Fruit fly (Drosophila melanogaster) whole organism, embryonic: ENCODE results near the gene Nmdar1.

Experiments
- Atf3 ChIP-seq: fragments of 200-800 bp; sonication (Bioruptor generic); optimal IDR thresholded peaks from 3 replicates; lab custom pipeline; 2016; ENCODE audit warnings: missing biosample characterization, missing genetic modification characterization
- Awh ChIP-seq: fragments of 200-800 bp; sonication (Bioruptor generic); IDR thresholded peaks from 2 replicates; pipeline ENCODE4, ENCODE4 v1.3.6; 2022; ENCODE audit warnings: missing biosample characterization, missing genetic modification characterization
- Bgb ChIP-seq: fragments of 200-800 bp; sonication (Bioruptor generic); IDR thresholded peaks from 2 replicates; pipeline ENCODE4 v1.3.6; 2022; ENCODE audit warnings: missing biosample characterization, missing genetic modification characterization; ENCODE audit not compliant: partially characterized antibody
- CG10274 ChIP-seq: fragments of 200-800 bp; sonication (Bioruptor generic); optimal IDR thresholded peaks from 3 replicates; lab custom pipeline; 2017; ENCODE audit warnings: missing biosample characterization, mild to moderate bottlenecking, missing genetic modification characterization
- CG12299 ChIP-seq: fragments of 200-800 bp; sonication (Bioruptor generic); optimal IDR thresholded peaks from 2 replicates; lab custom pipeline; 2018; ENCODE audit warnings: missing biosample characterization, mild to moderate bottlenecking, missing genetic modification characterization
- CG13123 ChIP-seq: fragments of 200-800 bp; sonication (Bioruptor generic); optimal IDR thresholded peaks from 2 replicates; lab custom pipeline; 2016; ENCODE audit warnings: missing biosample characterization, missing genetic modification characterization
- CG14965 ChIP-seq: fragments of 200-800 bp; sonication (Bioruptor generic); optimal IDR thresholded peaks from 2 replicates; lab custom pipeline; 2016; ENCODE audit warnings: missing biosample characterization, missing genetic modification characterization, borderline replicate concordance
- CG15073 ChIP-seq: fragments of 200-800 bp; sonication (Bioruptor generic); optimal IDR thresholded peaks from 2 replicates; lab custom pipeline; 2016; ENCODE audit warnings: missing biosample characterization, missing genetic modification characterization
- CG17328 ChIP-seq: fragments of 200-800 bp; sonication (Bioruptor generic); IDR thresholded peaks from 2 replicates; pipeline ENCODE4 v1.3.6; 2022; ENCODE audit warnings: missing biosample characterization, missing genetic modification characterization
- CG18599 ChIP-seq: fragments of 200-800 bp; sonication (Bioruptor generic); optimal IDR thresholded peaks from 3 replicates; lab custom pipeline; 2017; ENCODE audit warnings: missing biosample characterization, missing genetic modification characterization, mild to moderate bottlenecking, moderate library complexity, missing genetic modification reagents
- CG3163 ChIP-seq: fragments of 200-800 bp; sonication (Bioruptor generic); optimal IDR thresholded peaks from 3 replicates; lab custom pipeline; 2016; ENCODE audit warnings: missing biosample characterization, missing genetic modification characterization
- CG32767 ChIP-seq: fragments of 200-800 bp; sonication (Bioruptor generic); IDR thresholded peaks from 2 replicates; pipeline ENCODE4 v1.3.6; 2022; ENCODE audit warnings: missing biosample characterization, missing genetic modification characterization
- CG3407 ChIP-seq: fragments of 200-800 bp; sonication (Bioruptor generic); optimal IDR thresholded peaks from 2 replicates; lab custom pipeline; 2018; ENCODE audit warnings: missing biosample characterization, mild to moderate bottlenecking, missing genetic modification characterization
- CG3726 ChIP-seq: fragments of 200-800 bp; sonication (Bioruptor generic); IDR thresholded peaks from 3 replicates; pipeline ENCODE4, ENCODE4 v1.3.6; 2022; ENCODE audit warnings: missing biosample characterization, missing genetic modification characterization
- CG4360 ChIP-seq: fragments of 200-800 bp; sonication (Bioruptor generic); IDR thresholded peaks from 2 replicates; pipeline ENCODE4 v1.3.6; 2022; ENCODE audit warnings: missing biosample characterization, missing genetic modification characterization
- CG5180 ChIP-seq: fragments of 200-800 bp; sonication (Bioruptor generic); optimal IDR thresholded peaks from 3 replicates; lab custom pipeline; 2017; ENCODE audit warnings: missing biosample characterization, missing genetic modification characterization, mild to moderate bottlenecking, moderate library complexity, missing genetic modification reagents
- CG6254 ChIP-seq: fragments of 200-800 bp; sonication (Bioruptor generic); optimal IDR thresholded peaks from 3 replicates; lab custom pipeline; 2017; ENCODE audit warnings: mild to moderate bottlenecking, missing biosample characterization, missing genetic modification reagents, missing genetic modification characterization
- CG6683 ChIP-seq: fragments of 200-800 bp; sonication (Bioruptor generic); optimal IDR thresholded peaks from 2 replicates; lab custom pipeline; 2017; ENCODE audit warnings: missing biosample characterization, mild to moderate bottlenecking, missing genetic modification characterization, missing genetic modification reagents
- CG7963 ChIP-seq: fragments of 200-800 bp; sonication (Bioruptor generic); IDR thresholded peaks from 3 replicates; pipeline ENCODE4 v1.3.6; 2022; ENCODE audit warnings: missing biosample characterization, missing genetic modification characterization; ENCODE audit not compliant: partially characterized antibody
- CG9215 ChIP-seq: fragments of 200-800 bp; sonication (Bioruptor generic); IDR thresholded peaks from 2 replicates; pipeline ENCODE4 v1.3.6; 2022; ENCODE audit warnings: missing biosample characterization, missing genetic modification characterization
- CG9609 ChIP-seq: fragments of 200-800 bp; sonication (Bioruptor generic); optimal IDR thresholded peaks from 3 replicates; lab custom pipeline; 2016; ENCODE audit warnings: missing biosample characterization, missing genetic modification characterization
- CG9817 ChIP-seq: fragments of 200-800 bp; sonication (Bioruptor generic); optimal IDR thresholded peaks from 2 replicates; lab custom pipeline; 2018; ENCODE audit warnings: missing biosample characterization, mild to moderate bottlenecking, missing genetic modification characterization, moderate library complexity
- Dbx ChIP-seq: fragments of 200-800 bp; sonication (Bioruptor generic); IDR thresholded peaks from 3 replicates; pipeline ENCODE4 v1.3.6; 2022; ENCODE audit warnings: missing biosample characterization, missing genetic modification characterization
- Dll ChIP-seq: fragments of 200-800 bp; sonication (Bioruptor generic); IDR thresholded peaks from 4 replicates; pipeline ENCODE4 v1.3.6; 2022; ENCODE audit warnings: missing biosample characterization, missing genetic modification characterization; ENCODE audit not compliant: partially characterized antibody
- Fer3 ChIP-seq: fragments of 200-800 bp; sonication (Bioruptor generic); optimal IDR thresholded peaks from 2 replicates; lab custom pipeline; 2018; ENCODE audit warnings: missing biosample characterization, mild to moderate bottlenecking, missing genetic modification characterization, moderate library complexity
- Lpt ChIP-seq: fragments of >200 bp; optimal IDR thresholded peaks from 2 replicates; lab custom pipeline; 2018; ENCODE audit warnings: missing biosample characterization, missing genetic modification characterization
- Med ChIP-seq: fragments of 200-800 bp; sonication (Bioruptor generic); peaks from one replicate; lab custom pipeline; 2016; ENCODE audit warnings: missing biosample characterization, missing genetic modification characterization, mild to moderate bottlenecking, inconsistent platforms, moderate library complexity
- Neu2 ChIP-seq: fragments of 200-800 bp; sonication (Bioruptor generic); optimal IDR thresholded peaks from 3 replicates; lab custom pipeline; 2016; ENCODE audit warnings: missing biosample characterization, missing genetic modification characterization, borderline replicate concordance
- Ptx1 ChIP-seq: fragments of 200-800 bp; sonication (Bioruptor generic); IDR thresholded peaks from 2 replicates; pipeline ENCODE4 v1.3.6; 2022; ENCODE audit warnings: missing biosample characterization, missing genetic modification characterization
- Sox102F ChIP-seq: fragments of 200-800 bp; sonication (Bioruptor generic); optimal IDR thresholded peaks from 2 replicates; lab custom pipeline; 2018; ENCODE audit warnings: missing biosample characterization, mild to moderate bottlenecking, missing genetic modification characterization, moderate library complexity
- Taf1 ChIP-seq: fragments of 200-800 bp; sonication (Bioruptor generic); IDR thresholded peaks from 2 replicates; pipeline ENCODE4 v1.3.6; 2022; ENCODE audit warnings: missing biosample characterization, missing genetic modification characterization
- btn ChIP-seq: fragments of 200-800 bp; sonication (Bioruptor generic); optimal IDR thresholded peaks from 2 replicates; lab custom pipeline; 2016; ENCODE audit warnings: missing biosample characterization, missing genetic modification characterization
- crp ChIP-seq, 2 experiments: fragments of 200-800 bp; sonication (Bioruptor generic); optimal IDR thresholded peaks; 2 replicates in 1 of 2; 3 replicates in 1 of 2; lab custom pipeline; 2017; ENCODE audit warnings: missing biosample characterization in 2 of 2, missing genetic modification characterization in 2 of 2, mild to moderate bottlenecking in 1 of 2, moderate library complexity in 1 of 2
- dysf ChIP-seq: fragments of 200-800 bp; sonication (Bioruptor generic); IDR thresholded peaks from 3 replicates; pipeline ENCODE4 v1.3.6; 2022; ENCODE audit warnings: missing biosample characterization, missing genetic modification characterization
- eyg ChIP-seq: fragments of 200-800 bp; sonication (Bioruptor generic); optimal IDR thresholded peaks from 3 replicates; lab custom pipeline; 2016; ENCODE audit warnings: missing biosample characterization, missing genetic modification characterization
- hth ChIP-seq: fragments of >200 bp; optimal IDR thresholded peaks from 2 replicates; lab custom pipeline; 2017; ENCODE audit warnings: inconsistent platforms
- jigr1 ChIP-seq: fragments of 200-800 bp; sonication (Bioruptor generic); IDR thresholded peaks from 3 replicates; pipeline ENCODE4 v1.3.6; 2022; ENCODE audit warnings: missing biosample characterization, missing genetic modification characterization
- kay ChIP-seq: fragments of 200-800 bp; sonication (Bioruptor generic); optimal IDR thresholded peaks from 2 replicates; lab custom pipeline; 2016; ENCODE audit warnings: missing biosample characterization, missing genetic modification characterization
- luna ChIP-seq: fragments of 200-800 bp; sonication (Bioruptor generic); optimal IDR thresholded peaks from 2 replicates; lab custom pipeline; 2016; ENCODE audit warnings: missing biosample characterization, missing genetic modification characterization
- mirr ChIP-seq: fragments of 200-800 bp; sonication (Bioruptor generic); optimal IDR thresholded peaks from 3 replicates; lab custom pipeline; 2018; ENCODE audit warnings: missing biosample characterization, mild to moderate bottlenecking, missing genetic modification characterization
- nerfin-1 ChIP-seq: fragments of 200-800 bp; sonication (Bioruptor generic); optimal IDR thresholded peaks from 3 replicates; lab custom pipeline; 2019; ENCODE audit warnings: missing biosample characterization, mild to moderate bottlenecking, missing genetic modification characterization, moderate library complexity
- nmo ChIP-seq: fragments of 200-800 bp; sonication (Bioruptor generic); optimal IDR thresholded peaks from 2 replicates; lab custom pipeline; 2018; ENCODE audit warnings: missing biosample characterization, mild to moderate bottlenecking, missing genetic modification characterization, moderate library complexity
- org-1 ChIP-seq: fragments of 200-800 bp; sonication (Bioruptor generic); optimal IDR thresholded peaks from 2 replicates; lab custom pipeline; 2017; ENCODE audit warnings: missing biosample characterization, missing genetic modification characterization
- prd ChIP-seq, 3 experiments: fragments of >200 bp in 2 of 3; fragments of 200-800 bp in 1 of 3; sonication (Bioruptor generic) in 1 of 3; optimal IDR thresholded peaks in 2 of 3; IDR thresholded peaks in 1 of 3; 2 replicates in 2 of 3; 3 replicates in 1 of 3; pipeline versions ENCODE4 v1.3.6 to Lab custom; 2017 to 2022; ENCODE audit warnings: missing biosample characterization in 1 of 3, missing genetic modification characterization in 1 of 3
- sna ChIP-seq: fragments of 200-800 bp; sonication (Bioruptor generic); IDR thresholded peaks from 2 replicates; pipeline ENCODE4 v1.3.6; 2022; ENCODE audit warnings: missing biosample characterization, missing genetic modification characterization; ENCODE audit not compliant: partially characterized antibody
- stwl ChIP-seq: fragments of 200-800 bp; sonication (Bioruptor generic); optimal IDR thresholded peaks from 3 replicates; lab custom pipeline; 2018; ENCODE audit warnings: missing biosample characterization, mild to moderate bottlenecking, missing genetic modification characterization, moderate library complexity
- tio ChIP-seq: fragments of 200-800 bp; sonication (Bioruptor generic); optimal IDR thresholded peaks from 2 replicates; lab custom pipeline; 2017; ENCODE audit warnings: missing biosample characterization, missing genetic modification characterization, inconsistent platforms
- vfl ChIP-seq: fragments of 200-800 bp; sonication (Bioruptor generic); optimal IDR thresholded peaks from 2 replicates; lab custom pipeline; 2016; ENCODE audit warnings: missing biosample characterization, missing genetic modification characterization
- yki ChIP-seq: fragments of >200 bp; optimal IDR thresholded peaks from 3 replicates; lab custom pipeline; 2018
- zfh2 ChIP-seq: fragments of 200-800 bp; sonication (Bioruptor generic); optimal IDR thresholded peaks from 2 replicates; lab custom pipeline; 2016; ENCODE audit warnings: missing biosample characterization, missing genetic modification characterization

Nmdar1 gene

DNA sequence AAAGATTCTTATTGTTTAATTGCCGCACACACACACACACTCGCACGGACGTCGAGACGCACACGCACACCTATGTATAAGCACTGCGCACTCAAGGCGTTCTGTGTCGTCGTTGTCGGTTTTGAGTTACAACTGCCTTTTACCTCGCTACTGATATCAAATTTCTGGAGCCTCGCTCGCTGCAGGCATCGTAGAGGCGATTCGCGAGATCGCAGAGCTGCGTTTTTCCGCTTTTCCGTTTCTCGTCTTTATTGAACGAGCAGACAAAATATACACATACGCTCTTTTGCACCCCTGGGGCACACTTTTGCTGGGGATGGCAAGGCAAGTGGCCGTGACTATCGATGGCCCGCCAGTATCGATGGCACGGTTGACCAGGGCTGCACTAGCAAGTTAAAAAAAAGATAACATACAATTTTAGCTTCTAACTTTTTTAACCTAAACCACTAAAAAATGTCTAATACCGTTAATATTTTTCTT is 24.4 kb upstream of the Nmdar1 start, which contains the start of gene CG2519 (continued):
- TF ChIP-seq kay (GFP tag; lab: Kevin White, UChicago) (no peak), CG3163 (GFP tag; lab: Kevin White, UChicago) (peak; percentile 41), CG3407 (no peak), Neu2 (GFP tag; lab: Kevin White, UChicago) (no peak), jigr1 (peak; percentile 52; the same call in 1 of the 3 replicates), btn (GFP tag; lab: Kevin White, UChicago) (no peak), CG15073 (GFP tag; lab: Kevin White, UChicago) (no peak), Bgb (GFP tag; lab: Robert Waterston, UW) (peak; percentile 96), CG9215 (no peak), Lpt (GFP tag; lab: Kevin White, UChicago) (no peak), CG9817 (peak; percentile 47), CG18599 (GFP tag; lab: Kevin White, UChicago) (no peak), vfl (GFP tag; lab: Kevin White, UChicago) (peak; percentile 60), CG32767 (GFP tag; lab: Robert Waterston, UW) (0 out of 2 replicates have a peak, but pooled peaks have one; percentile 14), CG7963 (GFP tag; lab: Robert Waterston, UW) (peak; percentile 89), prd (optimal IDR thresholded peaks at IDR 0.05; lab: Kevin White, UChicago) (no peak), prd (GFP tag; IDR thresholded peaks at IDR 0.05; lab: Robert Waterston, UW) (peak; percentile 72), CG6683 (GFP tag; lab: Kevin White, UChicago) (peak; percentile 15), Dll (peak; percentile 89), sna (GFP tag; lab: Robert Waterston, UW) (peak; percentile 87), crp (GFP tag; optimal IDR thresholded peaks at IDR 0.05; lab: Kevin White, UChicago) (peak in 1 of 2 experiments; percentile 23), CG5180 (no peak), CG10274 (no peak), nmo (no peak), CG4360 (GFP tag; lab: Robert Waterston, UW) (no peak), yki (lab: Kevin White, UChicago) (no peak), CG6254 (peak; percentile 21), Sox102F (GFP tag; lab: Kevin White, UChicago) (no peak), dysf (peak; percentile 43; the same call in 2 of the 3 replicates), Dbx (peak; percentile 71), Med (GFP tag; lab: Kevin White, UChicago) (peak; percentile 95), Atf3 (GFP tag; lab: Kevin White, UChicago) (peak; percentile 41), hth (lab: Kevin White, UChicago) (no peak), CG17328 (GFP tag; lab: Robert Waterston, UW) (peak; percentile 55), org-1 (GFP tag; lab: Kevin White, UChicago) (peak; percentile 18), Ptx1 (GFP tag; lab: Robert Waterston, UW) (peak; percentile 52; the same call in 1 of the 2 replicates), CG14965 (no peak), Fer3 (no peak), Awh (GFP tag; lab: Robert Waterston, UW) (0 out of 2 replicates have a peak, but pooled peaks have one; percentile 9), Taf1 (GFP tag; lab: Robert Waterston, UW) (no peak), CG9609 (GFP tag; lab: Kevin White, UChicago) (peak; percentile 58), nerfin-1 (tag; lab: Kevin White, UChicago) (no peak), stwl (tag; lab: Kevin White, UChicago) (no peak), tio (GFP tag; lab: Kevin White, UChicago) (no peak), CG12299 (tag; lab: Kevin White, UChicago) (peak; percentile 14), eyg (GFP tag; lab: Kevin White, UChicago) (peak; percentile 35), zfh2 (GFP tag; lab: Kevin White, UChicago) (peak; percentile 72), luna (GFP tag; lab: Kevin White, UChicago) (peak; percentile 43), CG13123 (GFP tag; lab: Kevin White, UChicago) (no peak), CG3726 (GFP tag; lab: Robert Waterston, UW) (no peak), mirr (GFP tag; lab: Kevin White, UChicago) (no peak)
